Fruit fly (Drosophila melanogaster): ENCODE measurements around the gene Dbp21E2.

DNA sequence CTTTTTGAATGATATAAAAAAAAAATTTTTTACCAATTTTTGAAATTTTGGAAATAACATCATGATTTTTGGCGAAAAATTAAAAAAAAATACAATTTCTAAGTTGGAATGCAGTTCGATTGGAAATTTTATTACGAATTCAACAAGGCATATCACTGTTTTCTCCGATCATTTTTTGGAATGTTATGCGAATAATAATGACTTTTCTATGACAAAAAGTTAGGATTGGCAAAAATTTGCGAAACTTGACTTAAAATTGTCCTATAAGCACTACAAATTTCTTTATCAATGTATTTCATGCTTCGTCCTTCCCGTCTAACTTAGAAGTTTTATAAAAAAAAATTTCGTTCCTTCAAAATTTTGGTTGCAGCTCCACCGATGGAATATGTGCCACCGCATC lies 27.3 kb upstream of the Dbp21E2 start, which contains the start of gene CG3544:
- TF ChIP-seq h (optimal IDR thresholded peaks at IDR 0.05): no peak
- no peak for TF ChIP-seq insv (optimal IDR thresholded peaks at IDR 0.05)
- TF ChIP-seq Sin3A (optimal IDR thresholded peaks at IDR 0.05): no peak
- no peak for TF ChIP-seq ttk (optimal IDR thresholded peaks at IDR 0.05)

Data from Kc167 (cell line).